Worm (Caenorhabditis elegans): Measurements from ENCODE around the gene gcy-20.

Gene gcy-20

ce11 chrV:16253687-16254086 is at the start of gene gcy-20:
TSS of gene gcy-20 (minus strand) at chrV:16253787.
- no peak for TF ChIP-seq med-1 (GFP tag; optimal IDR thresholded peaks at IDR 0.05; ENCODE audit: insufficient read depth)
- no peak for TF ChIP-seq ref-1 (GFP tag; conservative IDR thresholded peaks at IDR 0.05)
- TF ChIP-seq cog-1 (tag; optimal IDR thresholded peaks at IDR 0.05): no peak
- TF ChIP-seq tab-1 (GFP tag; IDR thresholded peaks at IDR 0.05): no peak
- no peak for TF ChIP-seq ztf-23 (GFP tag; IDR thresholded peaks at IDR 0.05)
- TF ChIP-seq ztf-29 (GFP tag; IDR thresholded peaks at IDR 0.05): no peak
- TF ChIP-seq flt-1 (GFP tag; IDR thresholded peaks at IDR 0.05): no peak
- TF ChIP-seq T22C8.4 (GFP tag; IDR thresholded peaks at IDR 0.05): no peak
- TF ChIP-seq klf-2 (GFP tag; conservative IDR thresholded peaks at IDR 0.05): no peak

ce11 chrV:16302439-16302838 is 48.9 kb upstream of the gcy-20 start, which contains the start of the genes C31A11.13 and oac-6:
TSS of gene C31A11.13 (minus strand) at chrV:16302551.
TSS of gene oac-6 (plus strand) at chrV:16302717.
- TF ChIP-seq cog-1 (tag; optimal IDR thresholded peaks at IDR 0.05) (no peak), klf-2 (GFP tag; conservative IDR thresholded peaks at IDR 0.05) (no peak), med-1 (GFP tag; optimal IDR thresholded peaks at IDR 0.05; ENCODE audit: insufficient read depth) (no peak), T22C8.4 (GFP tag; IDR thresholded peaks at IDR 0.05) (no peak), flt-1 (GFP tag; IDR thresholded peaks at IDR 0.05) (no peak), ztf-29 (GFP tag; IDR thresholded peaks at IDR 0.05) (no peak), ztf-23 (GFP tag; IDR thresholded peaks at IDR 0.05) (no peak), tab-1 (GFP tag; IDR thresholded peaks at IDR 0.05) (no peak), ref-1 (GFP tag; conservative IDR thresholded peaks at IDR 0.05) (no peak)

ce11 chrV:16300276-16300675 is 46.7 kb upstream of the gcy-20 start, which contains the start of gene srbc-82:
TSS of gene srbc-82 (plus strand) at chrV:16300576.
- no peak for TF ChIP-seq tab-1 (GFP tag; IDR thresholded peaks at IDR 0.05)
- TF ChIP-seq med-1 (GFP tag; optimal IDR thresholded peaks at IDR 0.05; ENCODE audit: insufficient read depth): no peak
- no peak for TF ChIP-seq ztf-29 (GFP tag; IDR thresholded peaks at IDR 0.05)
- TF ChIP-seq T22C8.4 (GFP tag; IDR thresholded peaks at IDR 0.05): no peak
- TF ChIP-seq flt-1 (GFP tag; IDR thresholded peaks at IDR 0.05): no peak
- TF ChIP-seq cog-1 (tag; optimal IDR thresholded peaks at IDR 0.05): no peak
- TF ChIP-seq klf-2 (GFP tag; conservative IDR thresholded peaks at IDR 0.05): no peak

ce11 chrV:16299834-16300233 is 46.2 kb upstream of the gcy-20 start:
- no peak for TF ChIP-seq cog-1 (tag; optimal IDR thresholded peaks at IDR 0.05)
- TF ChIP-seq ref-1 (GFP tag; conservative IDR thresholded peaks at IDR 0.05): no peak
- no peak for TF ChIP-seq ztf-29 (GFP tag; IDR thresholded peaks at IDR 0.05)
- TF ChIP-seq med-1 (GFP tag; optimal IDR thresholded peaks at IDR 0.05; ENCODE audit: insufficient read depth): no peak
- no peak for TF ChIP-seq tab-1 (GFP tag; IDR thresholded peaks at IDR 0.05)
- TF ChIP-seq flt-1 (GFP tag; IDR thresholded peaks at IDR 0.05): no peak

- TF ChIP-seq ref-1 (GFP tag; conservative IDR thresholded peaks at IDR 0.05) (no peak), ztf-29 (GFP tag; IDR thresholded peaks at IDR 0.05) (no peak), klf-2 (GFP tag; conservative IDR thresholded peaks at IDR 0.05) (no peak), med-1 (GFP tag; optimal IDR thresholded peaks at IDR 0.05; ENCODE audit: insufficient read depth) (no peak), ztf-23 (GFP tag; IDR thresholded peaks at IDR 0.05) (no peak), flt-1 (GFP tag; IDR thresholded peaks at IDR 0.05) (no peak), tab-1 (GFP tag; IDR thresholded peaks at IDR 0.05) (no peak), cog-1 (tag; optimal IDR thresholded peaks at IDR 0.05) (no peak)
Observed at ce11 chrV:16298669-16299068, 45.1 kb upstream of the gcy-20 start, which contains the start of gene srbc-84. TSS of gene srbc-84 (plus strand) at chrV:16298969.

- TF ChIP-seq T22C8.4 (GFP tag; IDR thresholded peaks at IDR 0.05): no peak
- no peak for TF ChIP-seq ref-1 (GFP tag; conservative IDR thresholded peaks at IDR 0.05)
- no peak for TF ChIP-seq med-1 (GFP tag; optimal IDR thresholded peaks at IDR 0.05; ENCODE audit: insufficient read depth)
- TF ChIP-seq ztf-23 (GFP tag; IDR thresholded peaks at IDR 0.05): no peak
- TF ChIP-seq tab-1 (GFP tag; IDR thresholded peaks at IDR 0.05): no peak
- TF ChIP-seq ztf-29 (GFP tag; IDR thresholded peaks at IDR 0.05): no peak
- no peak for TF ChIP-seq flt-1 (GFP tag; IDR thresholded peaks at IDR 0.05)
- TF ChIP-seq cog-1 (tag; optimal IDR thresholded peaks at IDR 0.05): no peak
- no peak for TF ChIP-seq klf-2 (GFP tag; conservative IDR thresholded peaks at IDR 0.05)
Observed at ce11 chrV:16297070-16297469, 43.5 kb upstream of the gcy-20 start, which contains the start of gene srbc-83. TSS of gene srbc-83 (plus strand) at chrV:16297370.

- TF ChIP-seq tab-1 (GFP tag; IDR thresholded peaks at IDR 0.05): no peak
- TF ChIP-seq T22C8.4 (GFP tag; IDR thresholded peaks at IDR 0.05): no peak
- no peak for TF ChIP-seq ztf-29 (GFP tag; IDR thresholded peaks at IDR 0.05)
- no peak for TF ChIP-seq flt-1 (GFP tag; IDR thresholded peaks at IDR 0.05)
- no peak for TF ChIP-seq klf-2 (GFP tag; conservative IDR thresholded peaks at IDR 0.05)
- no peak for TF ChIP-seq med-1 (GFP tag; optimal IDR thresholded peaks at IDR 0.05; ENCODE audit: insufficient read depth)
- TF ChIP-seq cog-1 (tag; optimal IDR thresholded peaks at IDR 0.05): no peak
- no peak for TF ChIP-seq ref-1 (GFP tag; conservative IDR thresholded peaks at IDR 0.05)
- TF ChIP-seq ztf-23 (GFP tag; IDR thresholded peaks at IDR 0.05): no peak
Observed at ce11 chrV:16292409-16292808, 38.8 kb upstream of the gcy-20 start, which contains the start of gene oac-5. TSS of gene oac-5 (plus strand) at chrV:16292709.

- TF ChIP-seq ztf-29 (GFP tag; IDR thresholded peaks at IDR 0.05): no peak
- TF ChIP-seq klf-2 (GFP tag; conservative IDR thresholded peaks at IDR 0.05): no peak
- no peak for TF ChIP-seq tab-1 (GFP tag; IDR thresholded peaks at IDR 0.05)
- TF ChIP-seq T22C8.4 (GFP tag; IDR thresholded peaks at IDR 0.05): no peak
- no peak for TF ChIP-seq flt-1 (GFP tag; IDR thresholded peaks at IDR 0.05)
Observed at ce11 chrV:16287619-16288018, 34.0 kb upstream of the gcy-20 start, which contains the start of gene F28G4.3. TSS of gene F28G4.3 (minus strand) at chrV:16287719.

ce11 chrV:16285794-16286193 is 32.2 kb upstream of the gcy-20 start, which contains the start of gene F28G4.4:
TSS of gene F28G4.4 (minus strand) at chrV:16285894.
- TF ChIP-seq ref-1 (GFP tag; conservative IDR thresholded peaks at IDR 0.05) (no peak), med-1 (GFP tag; optimal IDR thresholded peaks at IDR 0.05; ENCODE audit: insufficient read depth) (no peak), klf-2 (GFP tag; conservative IDR thresholded peaks at IDR 0.05) (no peak), ztf-23 (GFP tag; IDR thresholded peaks at IDR 0.05) (no peak)

- TF ChIP-seq flt-1 (GFP tag; IDR thresholded peaks at IDR 0.05) (no peak), med-1 (GFP tag; optimal IDR thresholded peaks at IDR 0.05; ENCODE audit: insufficient read depth) (no peak), tab-1 (GFP tag; IDR thresholded peaks at IDR 0.05) (no peak), klf-2 (GFP tag; conservative IDR thresholded peaks at IDR 0.05) (no peak), ztf-29 (GFP tag; IDR thresholded peaks at IDR 0.05) (no peak)
Observed at ce11 chrV:16282147-16282546, 28.6 kb upstream of the gcy-20 start, which contains the start of gene F28G4.2. TSS of gene F28G4.2 (minus strand) at chrV:16282321.

Data from whole organism, midembryonic.